Worm (Caenorhabditis elegans) whole organism, L4 larva: Measurements from ENCODE around the gene Y116A8C.470.

Source experiments
- aly-2 ChIP-seq: sonication (generic microtip); optimal IDR thresholded peaks from 2 replicates; lab custom pipeline; 2018; ENCODE audit warnings: missing biosample characterization, missing genetic modification characterization
- arid-1 ChIP-seq: fragments of 200-800 bp; sonication (Bioruptor generic); conservative IDR thresholded peaks from 2 replicates; pipeline ENCODE4 v1.3.6; 2022; ENCODE audit warnings: missing genetic modification reagents, missing genetic modification characterization, missing compliant biosample characterization
- ceh-82 ChIP-seq: sonication (generic microtip); optimal IDR thresholded peaks from 2 replicates; lab custom pipeline; 2017; ENCODE audit warnings: missing biosample characterization, missing genetic modification characterization
- lin-1 ChIP-seq: fragments of 200-800 bp; sonication (Bioruptor generic); IDR thresholded peaks from 2 replicates; pipeline ENCODE4 v1.3.6; 2022; ENCODE audit warnings: missing genetic modification reagents, missing genetic modification characterization, missing compliant biosample characterization
- nhr-237 ChIP-seq: sonication (generic microtip); optimal IDR thresholded peaks from 2 replicates; lab custom pipeline; 2017; ENCODE audit warnings: missing biosample characterization, missing genetic modification characterization
- snpc-1.2 ChIP-seq: fragments of 200-800 bp; sonication (Bioruptor generic); IDR thresholded peaks from 2 replicates; pipeline ENCODE4 v1.3.6; 2022; ENCODE audit warnings: missing genetic modification reagents, missing genetic modification characterization, missing compliant biosample characterization
- zfp-2 ChIP-seq: sonication (generic microtip); optimal IDR thresholded peaks from 2 replicates; lab custom pipeline; 2016; ENCODE audit warnings: mild to moderate bottlenecking, missing genetic modification characterization, missing compliant biosample characterization

- TF ChIP-seq nhr-237 (tag; lab: Kevin White, UChicago) (no peak), arid-1 (GFP tag; lab: Robert Waterston, UW) (no peak), ceh-82 (no peak), zfp-2 (tag; lab: Kevin White, UChicago) (no peak), snpc-1.2 (GFP tag; lab: Robert Waterston, UW) (no peak), aly-2 (tag; lab: Kevin White, UChicago) (no peak), lin-1 (GFP tag; lab: Robert Waterston, UW) (no peak)
Measured at ce11 chrIV:16952389-16952788, 33.3 kb upstream of the Y116A8C.470 start.
